Worm (Caenorhabditis elegans): ENCODE measurements around the gene dmsr-7.

DNA sequence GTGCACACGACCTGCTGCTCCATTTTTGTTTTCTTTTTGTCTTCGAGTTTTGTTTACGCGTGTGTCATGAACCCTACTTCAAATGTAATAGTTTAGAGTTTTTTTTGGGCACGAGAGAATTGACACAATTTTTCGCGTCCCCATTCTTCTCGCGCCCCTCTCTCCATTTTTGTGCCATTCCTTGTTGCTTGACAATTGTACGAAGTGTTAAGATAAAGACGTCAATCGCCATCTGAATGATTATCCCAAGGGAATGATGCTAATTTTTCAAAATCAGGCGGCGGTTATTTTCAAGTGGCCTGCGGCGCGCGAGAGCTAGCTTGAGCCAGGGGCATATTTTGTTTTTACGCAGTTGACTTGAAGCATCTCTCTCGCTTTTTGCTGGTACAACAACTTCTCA is 37.2 kb downstream of the dmsr-7 start:
- no peak for TF ChIP-seq hlh-15 (tag; optimal IDR thresholded peaks at IDR 0.05)
- TF ChIP-seq nhr-11 (tag; optimal IDR thresholded peaks at IDR 0.05), result no peak
- no peak for TF ChIP-seq unc-86 (tag; optimal IDR thresholded peaks at IDR 0.05)
- no peak for TF ChIP-seq sdc-2 (tag; optimal IDR thresholded peaks at IDR 0.05)
- no peak for TF ChIP-seq pqm-1 (tag; optimal IDR thresholded peaks at IDR 0.05)
- no peak for TF ChIP-seq madf-2 (tag; optimal IDR thresholded peaks at IDR 0.05)
- no peak for TF ChIP-seq elt-2 (tag; optimal IDR thresholded peaks at IDR 0.05)
- no peak for TF ChIP-seq lim-6 (tag; optimal IDR thresholded peaks at IDR 0.05)
- TF ChIP-seq dmd-4 (tag; optimal IDR thresholded peaks at IDR 0.05; ENCODE audit: borderline replicate concordance), result no peak
- no peak for TF ChIP-seq ceh-2 (tag; optimal IDR thresholded peaks at IDR 0.05)
- TF ChIP-seq pros-1 (tag; optimal IDR thresholded peaks at IDR 0.05), result no peak

Data from whole organism, late embryonic.